Worm (Caenorhabditis elegans): ENCODE data around the gene F13A7.1.
A peak's percentile ranks its signal among the peaks of the same experiment; 100 is the strongest.

Gene F13A7.1

ce11 chrV:16370039-16370438, 7.7 kb downstream of the F13A7.1 start (continued):
- peak; percentile 71 for TF ChIP-seq tbx-2 (tag; optimal IDR thresholded peaks at IDR 0.05)
- peak; percentile 38 for TF ChIP-seq npax-4 (tag; optimal IDR thresholded peaks at IDR 0.05)
- peak; percentile 47 for TF ChIP-seq sox-4 (tag; optimal IDR thresholded peaks at IDR 0.05)
- TF ChIP-seq elt-2 (tag; optimal IDR thresholded peaks at IDR 0.05), result peak; percentile 61
- peak; percentile 29 for TF ChIP-seq ceh-14 (tag; optimal IDR thresholded peaks at IDR 0.05)
- no peak for TF ChIP-seq K09A11.1 (tag; optimal IDR thresholded peaks at IDR 0.05; ENCODE audit: insufficient read depth)
- peak; percentile 73 for TF ChIP-seq ceh-19 (GFP tag; optimal IDR thresholded peaks at IDR 0.05)
- peak; percentile 72 for TF ChIP-seq pros-1 (tag; optimal IDR thresholded peaks at IDR 0.05)
- TF ChIP-seq nfya-1 (tag; optimal IDR thresholded peaks at IDR 0.05), result peak; percentile 25
- TF ChIP-seq syd-9 (tag; optimal IDR thresholded peaks at IDR 0.05), result peak; percentile 48
- no peak for TF ChIP-seq ceh-22 (tag; optimal IDR thresholded peaks at IDR 0.05)
- no peak for TF ChIP-seq ceh-48 (tag; optimal IDR thresholded peaks at IDR 0.05)
- TF ChIP-seq pax-1 (tag; optimal IDR thresholded peaks at IDR 0.05), result no peak
- TF ChIP-seq pha-2 (tag; optimal IDR thresholded peaks at IDR 0.05), result peak; percentile 78
- peak; percentile 64 for TF ChIP-seq che-1 (tag; optimal IDR thresholded peaks at IDR 0.05)
- peak; percentile 58 for TF ChIP-seq sdc-2 (tag; optimal IDR thresholded peaks at IDR 0.05)
- peak; percentile 60 for TF ChIP-seq fax-1 (tag; optimal IDR thresholded peaks at IDR 0.05)
- TF ChIP-seq unc-86 (tag; optimal IDR thresholded peaks at IDR 0.05), result peak; percentile 45
- no peak for TF ChIP-seq fkh-10 (GFP tag; optimal IDR thresholded peaks at IDR 0.05)
- TF ChIP-seq ceh-6 (GFP tag; optimal IDR thresholded peaks at IDR 0.05), result peak; percentile 71
- TF ChIP-seq C38D4.7 (GFP tag; optimal IDR thresholded peaks at IDR 0.05), result peak; percentile 34
- TF ChIP-seq ztf-16 (tag; optimal IDR thresholded peaks at IDR 0.05), result peak; percentile 61
- TF ChIP-seq madf-2 (tag; optimal IDR thresholded peaks at IDR 0.05), result peak; percentile 54
- TF ChIP-seq T23F11.4 (GFP tag; optimal IDR thresholded peaks at IDR 0.05), result no peak
- peak; percentile 49; the same call in 1 of the 2 replicates for TF ChIP-seq unc-3 (GFP tag; conservative IDR thresholded peaks at IDR 0.05)
- peak; percentile 35 for TF ChIP-seq unc-3 (tag; optimal IDR thresholded peaks at IDR 0.05)
- TF ChIP-seq ceh-18 (tag; optimal IDR thresholded peaks at IDR 0.05), result peak; percentile 71
- TF ChIP-seq hlh-30 (tag; optimal IDR thresholded peaks at IDR 0.05; ENCODE audit: insufficient read depth), result peak; percentile 9
- peak; percentile 46 for TF ChIP-seq ref-2 (tag; optimal IDR thresholded peaks at IDR 0.05)
- TF ChIP-seq hlh-15 (tag; optimal IDR thresholded peaks at IDR 0.05), result peak; percentile 34
- TF ChIP-seq nhr-232 (tag; optimal IDR thresholded peaks at IDR 0.05), result peak; percentile 70
- peak; percentile 11 for TF ChIP-seq hlh-13 (GFP tag; optimal IDR thresholded peaks at IDR 0.05)
- TF ChIP-seq gmeb-2 (tag; optimal IDR thresholded peaks at IDR 0.05), result peak; percentile 69
- peak; percentile 48 for TF ChIP-seq dve-1 (tag; optimal IDR thresholded peaks at IDR 0.05)
- TF ChIP-seq unc-55 (GFP tag; optimal IDR thresholded peaks at IDR 0.05), result no peak
- TF ChIP-seq ama-1 (optimal IDR thresholded peaks at IDR 0.05), result no peak
- no peak for TF ChIP-seq ahr-1 (tag; optimal IDR thresholded peaks at IDR 0.05)
- peak; percentile 26 for TF ChIP-seq ceh-2 (tag; optimal IDR thresholded peaks at IDR 0.05)
- TF ChIP-seq unc-42 (tag; optimal IDR thresholded peaks at IDR 0.05), result peak; percentile 41
- TF ChIP-seq pat-9 (tag; optimal IDR thresholded peaks at IDR 0.05), result peak; percentile 65
- TF ChIP-seq ets-4 (tag; optimal IDR thresholded peaks at IDR 0.05), result no peak
- peak; percentile 38 for TF ChIP-seq zip-5 (tag; optimal IDR thresholded peaks at IDR 0.05)
- TF ChIP-seq ceh-45 (GFP tag; IDR thresholded peaks at IDR 0.05), result peak; percentile 54; the same call in 1 of the 2 replicates
- peak; percentile 59 for TF ChIP-seq eyg-1 (tag; optimal IDR thresholded peaks at IDR 0.05)
- no peak for TF ChIP-seq lim-6 (tag; optimal IDR thresholded peaks at IDR 0.05)
- TF ChIP-seq tbx-7 (tag; optimal IDR thresholded peaks at IDR 0.05), result no peak
- peak; percentile 48 for TF ChIP-seq fkh-6 (tag; optimal IDR thresholded peaks at IDR 0.05)
- TF ChIP-seq pqm-1 (tag; optimal IDR thresholded peaks at IDR 0.05), result peak; percentile 45
